Fruit fly (Drosophila melanogaster): ENCODE data around the gene CG8665.
A peak's percentile ranks its signal among the peaks of the same experiment; 100 is the strongest.

DNA sequence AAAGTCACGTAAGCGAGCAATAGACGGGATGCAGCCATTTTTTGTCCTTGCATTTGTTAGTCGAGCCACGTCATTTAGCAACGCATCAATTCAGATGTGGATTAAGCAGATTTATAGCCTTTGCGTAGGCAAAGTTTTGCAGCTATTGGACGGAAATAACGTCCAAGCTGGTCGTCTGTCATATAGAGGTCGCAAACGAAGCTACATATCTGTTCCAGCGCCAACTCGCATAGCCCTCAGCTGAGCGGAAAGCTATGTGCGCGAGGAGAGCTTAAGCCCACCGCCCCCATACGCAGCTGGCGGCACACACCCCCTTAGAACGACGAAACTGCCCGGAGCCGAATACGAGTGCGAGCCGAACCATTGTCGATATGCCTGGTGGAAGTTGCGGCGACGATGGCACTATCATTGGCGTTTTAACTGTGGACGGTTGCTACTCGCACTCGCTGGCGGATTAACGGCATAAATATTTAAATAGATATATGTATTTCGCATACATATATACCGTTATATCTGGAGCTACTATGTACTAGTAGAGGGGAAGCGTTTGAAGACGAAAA lies 8.8 kb downstream of the CG8665 start, which contains the start of gene nrv3:
- TF ChIP-seq CG8478 (optimal IDR thresholded peaks at IDR 0.05), result no peak
- TF ChIP-seq CTCF (optimal IDR thresholded peaks at IDR 0.05), result peak; percentile 42 to 68
